Comparison of ENCODE assay signal across 1 fruit fly cellular context in the genomic region with DNA sequence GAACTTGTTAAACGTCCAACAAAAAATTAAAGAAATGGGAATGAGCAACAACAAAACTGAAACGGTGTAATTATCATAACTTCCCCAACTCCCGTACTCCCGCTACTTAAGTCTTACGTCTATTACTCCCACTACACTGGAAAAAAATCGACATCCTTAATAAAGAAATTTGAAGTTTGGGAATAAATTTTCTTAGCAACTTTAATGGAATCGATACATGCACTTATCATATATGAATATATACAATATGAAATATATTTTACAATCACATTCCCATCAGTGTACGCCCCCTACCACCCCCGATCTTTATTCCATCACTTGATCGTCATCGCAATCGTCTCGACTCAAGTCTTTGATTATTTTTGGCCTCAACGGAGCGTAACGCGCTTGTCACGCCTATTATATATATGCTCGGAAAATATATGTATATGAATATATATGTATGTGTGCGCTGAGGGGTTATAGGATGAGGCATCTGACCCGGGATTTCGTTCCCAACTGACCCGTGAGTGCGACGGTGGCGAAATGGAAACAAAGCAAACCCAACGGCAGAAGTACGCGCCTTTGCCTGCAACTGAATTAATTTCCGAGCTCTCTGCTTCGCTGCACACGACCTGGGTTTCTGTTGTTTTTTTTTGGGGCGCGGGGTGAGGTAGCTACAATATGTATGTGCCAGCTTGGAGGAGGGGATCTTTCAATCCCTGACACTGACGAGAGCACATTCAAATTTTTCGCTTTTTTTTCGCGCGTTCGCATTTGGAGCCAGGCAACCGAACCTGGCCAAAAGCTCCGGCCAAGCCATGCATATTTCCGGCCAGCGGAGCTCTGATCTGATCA.
TF ChIP-seq lines count a peak whose summit lies in the region.

No protein-coding gene starts in this region.

TF ChIP-seq in whole organism, embryonic, 481 proteins besides CTCF, POLR2A, EP300 and RAD21 (continued from another document and continues in another):
- TF ChIP-seq emc (GFP tag; optimal IDR thresholded peaks at IDR 0.05; lab: Kevin White, UChicago) (no peak), tin (GFP tag; optimal IDR thresholded peaks at IDR 0.05; lab: Kevin White, UChicago) (no peak), Ada2b (GFP tag; IDR thresholded peaks at IDR 0.05; lab: Robert Waterston, UW) (no peak), CG8089 (GFP tag; optimal IDR thresholded peaks at IDR 0.05; lab: Kevin White, UChicago) (no peak), Asciz (GFP tag; optimal IDR thresholded peaks at IDR 0.05; lab: Kevin White, UChicago) (peak; percentile 1), ssp (GFP tag; IDR thresholded peaks at IDR 0.05; lab: Robert Waterston, UW) (no peak), Dbx (GFP tag; IDR thresholded peaks at IDR 0.05; lab: Robert Waterston, UW) (no peak), h (optimal IDR thresholded peaks at IDR 0.05; lab: Kevin White, UChicago) (no peak), nerfin-1 (tag; optimal IDR thresholded peaks at IDR 0.05; lab: Kevin White, UChicago) (peak; percentile 38), CG3847 (GFP tag; IDR thresholded peaks at IDR 0.05; lab: Robert Waterston, UW) (no peak), repo (GFP tag; optimal IDR thresholded peaks at IDR 0.05; lab: Kevin White, UChicago) (no peak), Hey (tag; optimal IDR thresholded peaks at IDR 0.05; lab: Kevin White, UChicago) (no peak), Rfx (GFP tag; IDR thresholded peaks at IDR 0.05; lab: Robert Waterston, UW) (no peak), CG34422 (GFP tag; IDR thresholded peaks at IDR 0.05; lab: Robert Waterston, UW) (no peak), CG4404 (GFP tag; IDR thresholded peaks at IDR 0.05; lab: Robert Waterston, UW) (no peak), Poxn (GFP tag; IDR thresholded peaks at IDR 0.05; lab: Robert Waterston, UW) (no peak), inv (GFP tag; IDR thresholded peaks at IDR 0.05; lab: Robert Waterston, UW; ENCODE audit: partially characterized antibody) (no peak), gt (GFP tag; IDR thresholded peaks at IDR 0.05; lab: Robert Waterston, UW) (no peak), klu (GFP tag; IDR thresholded peaks at IDR 0.05; lab: Robert Waterston, UW) (no peak), CG3407 (GFP tag; optimal IDR thresholded peaks at IDR 0.05; lab: Kevin White, UChicago) (peak; percentile 39), Mad (GFP tag; optimal IDR thresholded peaks at IDR 0.05; lab: Kevin White, UChicago) (no peak), CG9817 (tag; optimal IDR thresholded peaks at IDR 0.05; lab: Kevin White, UChicago) (no peak), CG1603 (tag; optimal IDR thresholded peaks at IDR 0.05; lab: Kevin White, UChicago) (peak; percentile 70), CG7745 (tag; optimal IDR thresholded peaks at IDR 0.05; lab: Kevin White, UChicago) (no peak), Lim3 (GFP tag; IDR thresholded peaks at IDR 0.05; lab: Robert Waterston, UW) (no peak), C15 (GFP tag; IDR thresholded peaks at IDR 0.05; lab: Robert Waterston, UW) (no peak), da (GFP tag; optimal IDR thresholded peaks at IDR 0.05; lab: Kevin White, UChicago) (no peak), CG43689 (GFP tag; IDR thresholded peaks at IDR 0.05; lab: Robert Waterston, UW) (no peak), Atf3 (GFP tag; optimal IDR thresholded peaks at IDR 0.05; lab: Kevin White, UChicago) (no peak), prd (optimal IDR thresholded peaks at IDR 0.05; lab: Kevin White, UChicago) (no peak), prd (GFP tag; IDR thresholded peaks at IDR 0.05; lab: Robert Waterston, UW) (peak; percentile 16; the same call in 1 of the 3 replicates), disco-r (GFP tag; optimal IDR thresholded peaks at IDR 0.05; lab: Kevin White, UChicago) (no peak), CHES-1-like (GFP tag; optimal IDR thresholded peaks at IDR 0.05; lab: Kevin White, UChicago) (no peak), Side (GFP tag; optimal IDR thresholded peaks at IDR 0.05; lab: Kevin White, UChicago) (no peak), knrl (GFP tag; IDR thresholded peaks at IDR 0.05; lab: Robert Waterston, UW; ENCODE audit: partially characterized antibody) (no peak), CG3838 (GFP tag; optimal IDR thresholded peaks at IDR 0.05; lab: Kevin White, UChicago) (no peak), CG18764 (GFP tag; optimal IDR thresholded peaks at IDR 0.05; lab: Kevin White, UChicago) (no peak), Doc3 (GFP tag; IDR thresholded peaks at IDR 0.05; lab: Robert Waterston, UW; ENCODE audit: partially characterized antibody) (no peak), Gsc (GFP tag; IDR thresholded peaks at IDR 0.05; lab: Robert Waterston, UW) (no peak), Dad (GFP tag; optimal IDR thresholded peaks at IDR 0.05; lab: Kevin White, UChicago) (no peak), hth (optimal IDR thresholded peaks at IDR 0.05; lab: Kevin White, UChicago) (no peak), YL-1 (GFP tag; optimal IDR thresholded peaks at IDR 0.05; lab: Kevin White, UChicago) (no peak), luna (GFP tag; optimal IDR thresholded peaks at IDR 0.05; lab: Kevin White, UChicago) (no peak), CG11093 (GFP tag; IDR thresholded peaks at IDR 0.05; lab: Robert Waterston, UW) (no peak), CG9215 (GFP tag; IDR thresholded peaks at IDR 0.05; lab: Robert Waterston, UW) (no peak), CG2678 (tag; optimal IDR thresholded peaks at IDR 0.05; lab: Kevin White, UChicago) (peak; percentile 7), CG12155 (GFP tag; optimal IDR thresholded peaks at IDR 0.05; lab: Kevin White, UChicago) (no peak), HHEX (GFP tag; optimal IDR thresholded peaks at IDR 0.05; lab: Kevin White, UChicago) (no peak), wdn (GFP tag; IDR thresholded peaks at IDR 0.05; lab: Robert Waterston, UW) (no peak), Spps (tag; optimal IDR thresholded peaks at IDR 0.05; lab: Kevin White, UChicago) (peak; percentile 43), Drgx (GFP tag; IDR thresholded peaks at IDR 0.05; lab: Robert Waterston, UW) (0 out of 2 replicates have a peak, but pooled peaks have one; percentile 5), B-H2 (GFP tag; optimal IDR thresholded peaks at IDR 0.05; lab: Kevin White, UChicago) (no peak), Dip3 (GFP tag; optimal IDR thresholded peaks at IDR 0.05; lab: Kevin White, UChicago) (no peak), aop (GFP tag; IDR thresholded peaks at IDR 0.05; lab: Robert Waterston, UW) (no peak), ATbp (GFP tag; optimal IDR thresholded peaks at IDR 0.05; lab: Kevin White, UChicago) (peak; percentile 44), CG4360 (GFP tag; IDR thresholded peaks at IDR 0.05; lab: Robert Waterston, UW) (peak; percentile 9; the same call in 1 of the 2 replicates), CG12299 (tag; optimal IDR thresholded peaks at IDR 0.05; lab: Kevin White, UChicago) (no peak), CG11398 (GFP tag; optimal IDR thresholded peaks at IDR 0.05; lab: Kevin White, UChicago) (no peak), CG4820 (GFP tag; optimal IDR thresholded peaks at IDR 0.05; lab: Kevin White, UChicago) (no peak), CG1233 (GFP tag; optimal IDR thresholded peaks at IDR 0.05; lab: Kevin White, UChicago) (no peak), jing (GFP tag; optimal IDR thresholded peaks at IDR 0.05; lab: Kevin White, UChicago) (no peak), CG16813 (GFP tag; IDR thresholded peaks at IDR 0.05; lab: Robert Waterston, UW; ENCODE audit: partially characterized antibody) (no peak), chn (GFP tag; optimal IDR thresholded peaks at IDR 0.05; lab: Kevin White, UChicago) (no peak), CG17361 (GFP tag; IDR thresholded peaks at IDR 0.05; lab: Robert Waterston, UW) (peak; percentile 58; the same call in 2 of the 3 replicates), CG17612 (GFP tag; IDR thresholded peaks at IDR 0.05; lab: Robert Waterston, UW) (no peak), zfh2 (GFP tag; optimal IDR thresholded peaks at IDR 0.05; lab: Kevin White, UChicago) (no peak), HLH54F (GFP tag; optimal IDR thresholded peaks at IDR 0.05; lab: Kevin White, UChicago) (no peak), ap (GFP tag; IDR thresholded peaks at IDR 0.05; lab: Robert Waterston, UW) (no peak), stc (GFP tag; IDR thresholded peaks at IDR 0.05; lab: Robert Waterston, UW) (no peak), CG33213 (GFP tag; optimal IDR thresholded peaks at IDR 0.05; lab: Kevin White, UChicago) (no peak), sob (GFP tag; IDR thresholded peaks at IDR 0.05; lab: Robert Waterston, UW) (no peak), CG15479 (GFP tag; optimal IDR thresholded peaks at IDR 0.05; lab: Kevin White, UChicago) (no peak), maf-S (GFP tag; optimal IDR thresholded peaks at IDR 0.05; lab: Kevin White, UChicago) (no peak), Taf1 (GFP tag; IDR thresholded peaks at IDR 0.05; lab: Robert Waterston, UW) (no peak), sr (GFP tag; IDR thresholded peaks at IDR 0.05; lab: Robert Waterston, UW) (no peak), CG6765 (GFP tag; optimal IDR thresholded peaks at IDR 0.05; lab: Kevin White, UChicago) (no peak), crol (GFP tag; IDR thresholded peaks at IDR 0.05; lab: Robert Waterston, UW) (peak; percentile 59), chif (GFP tag; optimal IDR thresholded peaks at IDR 0.05; lab: Kevin White, UChicago) (no peak), CG6791 (GFP tag; IDR thresholded peaks at IDR 0.05; lab: Robert Waterston, UW; ENCODE audit: partially characterized antibody) (no peak), bab2 (GFP tag; optimal IDR thresholded peaks at IDR 0.05; lab: Kevin White, UChicago) (no peak), CG6175 (GFP tag; IDR thresholded peaks at IDR 0.05; lab: Robert Waterston, UW) (no peak), CG32767 (GFP tag; IDR thresholded peaks at IDR 0.05; lab: Robert Waterston, UW) (0 out of 2 replicates have a peak, but pooled peaks have one; percentile 13), CG9727 (GFP tag; optimal IDR thresholded peaks at IDR 0.05; lab: Kevin White, UChicago) (peak; percentile 36), CG4617 (GFP tag; optimal IDR thresholded peaks at IDR 0.05; lab: Kevin White, UChicago; ENCODE audit: borderline replicate concordance) (no peak), sens (GFP tag; lab: Kevin White, UChicago) (no peak), Nf-YC (tag; optimal IDR thresholded peaks at IDR 0.05; lab: Kevin White, UChicago) (no peak), CG2129 (GFP tag; IDR thresholded peaks at IDR 0.05; lab: Robert Waterston, UW; ENCODE audit: partially characterized antibody) (no peak), ara (GFP tag; IDR thresholded peaks at IDR 0.05; lab: Robert Waterston, UW) (no peak), p53 (GFP tag; optimal IDR thresholded peaks at IDR 0.05; lab: Kevin White, UChicago) (no peak), Elba2 (GFP tag; optimal IDR thresholded peaks at IDR 0.05; lab: Kevin White, UChicago) (no peak), Hand (GFP tag; optimal IDR thresholded peaks at IDR 0.05; lab: Kevin White, UChicago) (no peak), row (GFP tag; IDR thresholded peaks at IDR 0.05; lab: Robert Waterston, UW) (peak; percentile 52; the same call in 2 of the 3 replicates), nau (GFP tag; optimal IDR thresholded peaks at IDR 0.05; lab: Kevin White, UChicago) (no peak), dpn (GFP tag; optimal IDR thresholded peaks at IDR 0.05; lab: Kevin White, UChicago) (no peak), Ets65A (GFP tag; lab: Kevin White, UChicago) (no peak), Opbp (GFP tag; IDR thresholded peaks at IDR 0.05; lab: Robert Waterston, UW; ENCODE audit: partially characterized antibody) (no peak), CG10565 (GFP tag; optimal IDR thresholded peaks at IDR 0.05; lab: Kevin White, UChicago) (no peak), kni (GFP tag; optimal IDR thresholded peaks at IDR 0.05; lab: Kevin White, UChicago) (no peak), CG11695 (GFP tag; IDR thresholded peaks at IDR 0.05; lab: Robert Waterston, UW) (no peak), CG15601 (tag; optimal IDR thresholded peaks at IDR 0.05; lab: Kevin White, UChicago) (peak; percentile 29), nmo (GFP tag; optimal IDR thresholded peaks at IDR 0.05; lab: Kevin White, UChicago) (peak; percentile 59), D19A (tag; optimal IDR thresholded peaks at IDR 0.05; lab: Kevin White, UChicago) (peak; percentile 32), CG12942 (GFP tag; optimal IDR thresholded peaks at IDR 0.05; lab: Kevin White, UChicago) (no peak), CG14014 (GFP tag; IDR thresholded peaks at IDR 0.05; lab: Robert Waterston, UW) (no peak), Hr3 (GFP tag; optimal IDR thresholded peaks at IDR 0.05; lab: Kevin White, UChicago) (peak; percentile 24), CG12219 (GFP tag; optimal IDR thresholded peaks at IDR 0.05; lab: Kevin White, UChicago) (peak; percentile 8), CG34224 (GFP tag; IDR thresholded peaks at IDR 0.05; lab: Robert Waterston, UW; ENCODE audit: partially characterized antibody) (no peak), caup (GFP tag; optimal IDR thresholded peaks at IDR 0.05; lab: Kevin White, UChicago; ENCODE audit: severe bottlenecking) (no peak), ind (GFP tag; optimal IDR thresholded peaks at IDR 0.05; lab: Kevin White, UChicago) (no peak), Fer3 (tag; optimal IDR thresholded peaks at IDR 0.05; lab: Kevin White, UChicago) (no peak), Sox102F (GFP tag; optimal IDR thresholded peaks at IDR 0.05; lab: Kevin White, UChicago) (peak; percentile 63), jumu (GFP tag; optimal IDR thresholded peaks at IDR 0.05; lab: Kevin White, UChicago) (no peak), gce (GFP tag; IDR thresholded peaks at IDR 0.05; lab: Robert Waterston, UW) (no peak), CG7271 (tag; optimal IDR thresholded peaks at IDR 0.05; lab: Kevin White, UChicago) (no peak), al (GFP tag; IDR thresholded peaks at IDR 0.05; lab: Robert Waterston, UW) (no peak), Adf1 (GFP tag; IDR thresholded peaks at IDR 0.05; lab: Robert Waterston, UW) (no peak), CG10462 (GFP tag; optimal IDR thresholded peaks at IDR 0.05; lab: Kevin White, UChicago) (no peak), Kr (GFP tag; optimal IDR thresholded peaks at IDR 0.05; lab: Kevin White, UChicago) (no peak), Sry-δ (GFP tag; optimal IDR thresholded peaks at IDR 0.05; lab: Kevin White, UChicago) (no peak), Sin3A (optimal IDR thresholded peaks at IDR 0.05; lab: Kevin White, UChicago) (no peak), lola (GFP tag; optimal IDR thresholded peaks at IDR 0.05; lab: Kevin White, UChicago) (peak in 1 of 3 experiments; percentile 77), mld (GFP tag; IDR thresholded peaks at IDR 0.05; lab: Robert Waterston, UW; ENCODE audit: partially characterized antibody) (no peak), ci (GFP tag; IDR thresholded peaks at IDR 0.05; lab: Robert Waterston, UW) (peak; percentile 31; the same call in 1 of the 3 replicates), CG8388 (GFP tag; optimal IDR thresholded peaks at IDR 0.05; lab: Kevin White, UChicago) (peak; percentile 67), HmgD (GFP tag; optimal IDR thresholded peaks at IDR 0.05; lab: Kevin White, UChicago) (no peak), sc (optimal IDR thresholded peaks at IDR 0.05; lab: Kevin White, UChicago) (no peak), sc (GFP tag; optimal IDR thresholded peaks at IDR 0.05; lab: Kevin White, UChicago) (peak; percentile 34)
